Fruit fly (Drosophila melanogaster) whole organism, prepupa: Measurements from ENCODE around the gene CG32537.
A peak's percentile ranks its signal among the peaks of the same experiment; 100 is the strongest.

Experiments used
- Blimp-1 ChIP-seq: fragments of 200-800 bp; sonication (Bioruptor generic); optimal IDR thresholded peaks from 3 replicates; lab custom pipeline; 2017; ENCODE audit warnings: missing biosample characterization, missing genetic modification characterization, mild to moderate bottlenecking, moderate library complexity, missing genetic modification reagents
- Eip93F ChIP-seq: fragments of 200-800 bp; sonication (Bioruptor generic); optimal IDR thresholded peaks from 2 replicates; lab custom pipeline; 2016; ENCODE audit warnings: missing biosample characterization, mild to moderate bottlenecking, missing genetic modification characterization
- Ets96B ChIP-seq: fragments of 200-800 bp; optimal IDR thresholded peaks from 2 replicates; lab custom pipeline; 2019; ENCODE audit warnings: missing biosample characterization, mild to moderate bottlenecking, missing genetic modification characterization, moderate library complexity
- Sox102F ChIP-seq: fragments of 200-800 bp; sonication (Bioruptor generic); optimal IDR thresholded peaks from 2 replicates; lab custom pipeline; 2016; ENCODE audit warnings: missing biosample characterization, mild to moderate bottlenecking, missing genetic modification characterization
- esn ChIP-seq: fragments of 200-800 bp; sonication (Bioruptor generic); optimal IDR thresholded peaks from 2 replicates; lab custom pipeline; 2016; ENCODE audit warnings: missing biosample characterization, mild to moderate bottlenecking, missing genetic modification characterization, moderate library complexity
- fkh ChIP-seq: fragments of 200-800 bp; sonication (Bioruptor generic); optimal IDR thresholded peaks from 3 replicates; lab custom pipeline; 2017; ENCODE audit warnings: missing biosample characterization, mild to moderate bottlenecking, missing genetic modification characterization, moderate library complexity

- TF ChIP-seq Sox102F (GFP tag; lab: Kevin White, UChicago) (no peak), esn (peak; percentile 21), Ets96B (tag; lab: Kevin White, UChicago) (peak; percentile 30), Eip93F (GFP tag; lab: Kevin White, UChicago) (no peak), Blimp-1 (GFP tag; lab: Kevin White, UChicago) (no peak), fkh (GFP tag; lab: Kevin White, UChicago) (no peak)
Observed at dm6 chrX:19262553-19262952, 13.8 kb downstream of the CG32537 start.
